Worm (Caenorhabditis elegans): ENCODE results near the gene col-132.

DNA sequence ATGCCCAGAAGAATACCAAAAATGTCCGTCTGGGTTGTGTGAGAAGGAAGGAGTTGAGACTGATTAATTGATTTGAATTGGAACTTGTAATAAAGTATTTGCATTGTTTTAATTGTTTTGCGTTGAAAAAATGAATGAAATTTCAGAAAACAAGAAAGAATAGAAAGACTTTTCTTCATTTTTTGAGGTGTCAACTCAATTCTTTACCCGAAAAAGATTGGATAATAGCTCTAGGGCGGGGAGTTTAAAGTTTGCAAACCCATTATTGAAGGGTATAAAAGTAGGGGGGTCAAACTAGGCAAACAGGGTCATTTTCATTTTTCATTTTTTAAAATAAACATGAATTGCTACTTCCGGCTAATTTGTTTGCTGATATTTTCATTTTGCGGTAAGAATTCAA is 42.7 kb downstream of the col-132 start, which contains the start of gene scl-10:
- TF ChIP-seq aly-2 (tag; optimal IDR thresholded peaks at IDR 0.05) (no peak), ztf-11 (tag; optimal IDR thresholded peaks at IDR 0.05) (no peak), egl-27 (tag; optimal IDR thresholded peaks at IDR 0.05) (no peak), aha-1 (tag) (no peak), mdt-29 (GFP tag; IDR thresholded peaks at IDR 0.05) (no peak), nhr-11 (tag; optimal IDR thresholded peaks at IDR 0.05) (no peak), pha-4 (GFP tag; IDR thresholded peaks at IDR 0.05) (no peak), pha-4 (tag; optimal IDR thresholded peaks at IDR 0.05) (no peak), lin-15B (tag; optimal IDR thresholded peaks at IDR 0.05) (no peak), snpc-4 (tag; optimal IDR thresholded peaks at IDR 0.05) (no peak), unc-39 (tag; optimal IDR thresholded peaks at IDR 0.05) (no peak)

Data from whole organism, L4 larva.